Worm (Caenorhabditis elegans) whole organism, L1 larva: ENCODE data around the gene cee-1.
A peak's percentile ranks its signal among the peaks of the same experiment; 100 is the strongest.

ENCODE experiments used
- ama-1 ChIP-seq: fragments of 150-350 bp; optimal IDR thresholded peaks from 2 replicates; lab custom pipeline; 2014
- ceh-82 ChIP-seq, 3 experiments: fragments of 150-350 bp in 1 of 3; sonication (generic microtip) in 2 of 3; optimal IDR thresholded peaks; 2 replicates each; lab custom pipeline; 2014 to 2017; ENCODE audit warnings: missing biosample characterization in 3 of 3, missing genetic modification characterization in 3 of 3
- efl-3 ChIP-seq: fragments of 200-800 bp; sonication (Bioruptor generic); optimal IDR thresholded peaks from 2 replicates; lab custom pipeline; 2018; ENCODE audit warnings: mild to moderate bottlenecking, missing genetic modification characterization, missing compliant biosample characterization
- nhr-71 ChIP-seq: sonication (generic microtip); optimal IDR thresholded peaks from 2 replicates; lab custom pipeline; 2016; ENCODE audit warnings: mild to moderate bottlenecking, missing genetic modification characterization, moderate library complexity, missing compliant biosample characterization
- nhr-76 ChIP-seq: sonication (generic microtip); optimal IDR thresholded peaks from 2 replicates; lab custom pipeline; 2017; ENCODE audit warnings: missing biosample characterization, missing genetic modification characterization
- sup-37 ChIP-seq: fragments of 200-800 bp; sonication (Bioruptor generic); optimal IDR thresholded peaks from 2 replicates; lab custom pipeline; 2018; ENCODE audit warnings: mild to moderate bottlenecking, missing genetic modification characterization, missing compliant biosample characterization
- unc-30 ChIP-seq: sonication (generic microtip); optimal IDR thresholded peaks from 2 replicates; lab custom pipeline; 2017; ENCODE audit warnings: missing biosample characterization, missing genetic modification characterization

ce11 chrIII:4905405-4905804, 7.1 kb upstream of the cee-1 start, which contains the start of gene F26F4.8:
- no peak for TF ChIP-seq ama-1 (lab: Kevin White, UChicago)
- TF ChIP-seq nhr-71 (tag; lab: Kevin White, UChicago) = peak; percentile 68
- TF ChIP-seq efl-3 = no peak
- TF ChIP-seq unc-30 (tag; lab: Kevin White, UChicago) = no peak
- TF ChIP-seq nhr-76 (tag; lab: Kevin White, UChicago) = no peak
- no peak for TF ChIP-seq ceh-82 (tag; optimal IDR thresholded peaks at IDR 0.05; lab: Kevin White, UChicago)
- TF ChIP-seq sup-37 (GFP tag; lab: Kevin White, UChicago) = no peak
